Worm (Caenorhabditis elegans) whole organism, L3 larva: ENCODE data around the gene sre-27.

Experiments used
- R02D3.7 ChIP-seq: fragments of 150-350 bp; optimal IDR thresholded peaks from 2 replicates; lab custom pipeline; 2014; ENCODE audit warnings: missing biosample characterization, missing genetic modification characterization
- ZK546.5 ChIP-seq: sonication (generic microtip); optimal IDR thresholded peaks from 2 replicates; lab custom pipeline; 2017; ENCODE audit warnings: missing biosample characterization, missing genetic modification characterization
- ama-1 ChIP-seq: fragments of 150-350 bp; optimal IDR thresholded peaks from 2 replicates; lab custom pipeline; 2018
- ceh-16 ChIP-seq: sonication (generic microtip); optimal IDR thresholded peaks from 2 replicates; lab custom pipeline; 2017; ENCODE audit warnings: missing biosample characterization, missing genetic modification characterization
- ceh-82 ChIP-seq: fragments of 150-350 bp; optimal IDR thresholded peaks from 2 replicates; lab custom pipeline; 2014; ENCODE audit warnings: missing biosample characterization, missing genetic modification characterization
- ceh-9 ChIP-seq: sonication (generic microtip); optimal IDR thresholded peaks from 2 replicates; lab custom pipeline; 2018; ENCODE audit warnings: missing biosample characterization, missing genetic modification characterization
- daf-12 ChIP-seq: fragments of 150-350 bp; optimal IDR thresholded peaks from 2 replicates; lab custom pipeline; 2014; ENCODE audit warnings: missing biosample characterization, missing genetic modification reagents, missing genetic modification characterization
- egl-27 ChIP-seq: sonication (generic microtip); optimal IDR thresholded peaks from 4 replicates; lab custom pipeline; 2017; ENCODE audit warnings: missing biosample characterization, missing genetic modification reagents, missing genetic modification characterization
- egl-5 ChIP-seq: fragments of 150-350 bp; optimal IDR thresholded peaks from 2 replicates; lab custom pipeline; 2017; ENCODE audit warnings: missing biosample characterization, missing genetic modification reagents, missing genetic modification characterization, inconsistent platforms
- elt-1 ChIP-seq: fragments of 150-350 bp; optimal IDR thresholded peaks from 2 replicates; lab custom pipeline; 2014; ENCODE audit warnings: missing biosample characterization, missing genetic modification characterization
- elt-3 ChIP-seq, 3 experiments: fragments of 150-350 bp in 1 of 3; sonication (generic microtip) in 2 of 3; optimal IDR thresholded peaks; 2 replicates in 2 of 3; 4 replicates in 1 of 3; lab custom pipeline; 2014 to 2017; ENCODE audit warnings: missing biosample characterization in 3 of 3, missing genetic modification characterization in 3 of 3
- eor-1 ChIP-seq, 2 experiments: fragments of 150-350 bp; optimal IDR thresholded peaks; 2 replicates each; lab custom pipeline; 2014 to 2018; ENCODE audit warnings: missing biosample characterization in 2 of 2, missing genetic modification characterization in 2 of 2
- fkh-10 ChIP-seq: sonication (generic microtip); optimal IDR thresholded peaks from 2 replicates; lab custom pipeline; 2017; ENCODE audit warnings: missing biosample characterization, missing genetic modification reagents, missing genetic modification characterization
- fkh-2 ChIP-seq: fragments of 150-350 bp; optimal IDR thresholded peaks from 2 replicates; lab custom pipeline; 2014; ENCODE audit warnings: missing biosample characterization, missing genetic modification reagents, missing genetic modification characterization
- fos-1 ChIP-seq: fragments of 150-350 bp; optimal IDR thresholded peaks from 2 replicates; lab custom pipeline; 2014; ENCODE audit warnings: missing biosample characterization, missing genetic modification characterization
- hmg-11 ChIP-seq: sonication (generic microtip); optimal IDR thresholded peaks from 2 replicates; lab custom pipeline; 2016; ENCODE audit warnings: missing genetic modification characterization, missing compliant biosample characterization
- jun-1 ChIP-seq: fragments of 150-350 bp; optimal IDR thresholded peaks from 2 replicates; lab custom pipeline; 2014; ENCODE audit warnings: missing biosample characterization, missing genetic modification reagents, missing genetic modification characterization
- lin-15B ChIP-seq: fragments of 150-350 bp; optimal IDR thresholded peaks from 2 replicates; lab custom pipeline; 2014; ENCODE audit warnings: missing biosample characterization, missing genetic modification characterization
- lin-39 ChIP-seq: fragments of 150-350 bp; optimal IDR thresholded peaks from 2 replicates; lab custom pipeline; 2018; ENCODE audit warnings: missing biosample characterization, missing genetic modification reagents, missing genetic modification characterization
- lsy-12 ChIP-seq: sonication (generic microtip); optimal IDR thresholded peaks from 2 replicates; lab custom pipeline; 2016; ENCODE audit warnings: mild to moderate bottlenecking, missing genetic modification characterization, missing compliant biosample characterization
- mml-1 ChIP-seq: fragments of 150-350 bp; sonication (generic microtip); optimal IDR thresholded peaks from 3 replicates; lab custom pipeline; 2014; ENCODE audit warnings: missing biosample characterization, missing genetic modification characterization
- nhr-12 ChIP-seq: fragments of 150-350 bp; optimal IDR thresholded peaks from 2 replicates; lab custom pipeline; 2014; ENCODE audit warnings: missing biosample characterization, missing genetic modification characterization
- nhr-23 ChIP-seq: fragments of 150-350 bp; optimal IDR thresholded peaks from 2 replicates; lab custom pipeline; 2014; ENCODE audit warnings: missing biosample characterization, missing genetic modification reagents, missing genetic modification characterization
- nhr-237 ChIP-seq: fragments of 150-350 bp; optimal IDR thresholded peaks from 2 replicates; lab custom pipeline; 2014; ENCODE audit warnings: missing biosample characterization, missing genetic modification characterization
- nhr-25 ChIP-seq: sonication (generic microtip); optimal IDR thresholded peaks from 2 replicates; lab custom pipeline; 2017; ENCODE audit warnings: missing biosample characterization, missing genetic modification characterization
- nhr-28 ChIP-seq: fragments of 150-350 bp; optimal IDR thresholded peaks from 2 replicates; lab custom pipeline; 2014; ENCODE audit warnings: missing biosample characterization, missing genetic modification characterization
- nhr-43 ChIP-seq: sonication (generic microtip); optimal IDR thresholded peaks from 2 replicates; lab custom pipeline; 2016; ENCODE audit warnings: mild to moderate bottlenecking, missing genetic modification characterization, missing compliant biosample characterization; ENCODE audit not compliant: poor library complexity, severe bottlenecking
- nhr-67 ChIP-seq: fragments of 150-350 bp; optimal IDR thresholded peaks from 2 replicates; lab custom pipeline; 2014; ENCODE audit warnings: missing biosample characterization, missing genetic modification characterization
- pha-4 ChIP-seq: fragments of 150-350 bp; optimal IDR thresholded peaks from 2 replicates; lab custom pipeline; 2014; ENCODE audit warnings: missing biosample characterization, missing genetic modification reagents, missing genetic modification characterization
- pqm-1 ChIP-seq: fragments of 150-350 bp; optimal IDR thresholded peaks from 2 replicates; lab custom pipeline; 2017; ENCODE audit warnings: missing biosample characterization, missing genetic modification characterization, inconsistent platforms
- skn-1 ChIP-seq: fragments of 150-350 bp; optimal IDR thresholded peaks from 2 replicates; lab custom pipeline; 2014; ENCODE audit warnings: missing biosample characterization, missing genetic modification characterization
- snpc-4 ChIP-seq: fragments of 150-350 bp; optimal IDR thresholded peaks from 2 replicates; lab custom pipeline; 2014; ENCODE audit warnings: missing biosample characterization, missing genetic modification characterization
- tbx-2 ChIP-seq: sonication (generic microtip); optimal IDR thresholded peaks from 2 replicates; lab custom pipeline; 2016; ENCODE audit warnings: mild to moderate bottlenecking, missing genetic modification characterization, missing compliant biosample characterization
- unc-39 ChIP-seq: sonication (generic microtip); optimal IDR thresholded peaks from 4 replicates; lab custom pipeline; 2017; ENCODE audit warnings: missing biosample characterization, missing genetic modification characterization
- unc-62 ChIP-seq: fragments of 150-350 bp; sonication (generic microtip); optimal IDR thresholded peaks from 4 replicates; lab custom pipeline; 2014; ENCODE audit warnings: missing biosample characterization, missing genetic modification reagents, missing genetic modification characterization
- zag-1 ChIP-seq: fragments of 150-350 bp; optimal IDR thresholded peaks from 2 replicates; lab custom pipeline; 2014; ENCODE audit warnings: missing biosample characterization, missing genetic modification characterization
- ztf-4 ChIP-seq: fragments of 150-350 bp; optimal IDR thresholded peaks from 2 replicates; lab custom pipeline; 2014; ENCODE audit warnings: missing biosample characterization, missing genetic modification characterization

sre-27 gene

DNA sequence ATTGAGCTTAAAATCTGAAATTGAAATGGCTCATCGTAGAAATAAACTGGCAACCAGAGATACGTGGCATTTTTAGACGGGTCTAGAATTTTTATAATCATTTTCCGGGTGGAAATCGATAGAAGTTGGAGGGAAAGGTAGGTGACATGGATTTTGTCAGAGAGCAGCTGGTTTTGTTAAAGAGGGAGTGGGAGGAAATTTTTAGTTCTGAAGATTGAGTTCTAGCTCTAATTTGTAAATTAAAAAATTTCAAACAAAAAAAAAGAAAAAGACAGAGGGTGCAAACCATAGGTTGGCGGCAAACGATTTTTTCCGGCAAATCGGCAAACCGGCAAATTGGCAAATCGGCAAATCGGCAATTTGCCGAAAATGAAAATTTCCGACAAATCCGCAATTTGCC, 39.2 kb upstream of the sre-27 start, which contains the start of gene sre-32:
Gene sre-32 (minus strand): TSS at position 101 of the 400 bp plus-strand sequence.
- TF ChIP-seq nhr-12 (tag; lab: Kevin White, UChicago) (no peak), ztf-4 (tag; lab: Kevin White, UChicago) (no peak), ceh-9 (tag; lab: Kevin White, UChicago) (no peak), ceh-16 (no peak), lin-15B (tag; lab: Kevin White, UChicago) (no peak), egl-27 (tag; lab: Kevin White, UChicago) (no peak), nhr-23 (tag; lab: Kevin White, UChicago) (no peak), nhr-67 (tag; lab: Kevin White, UChicago) (no peak), snpc-4 (no peak), unc-62 (GFP tag; lab: Kevin White, UChicago) (no peak), unc-39 (tag; lab: Kevin White, UChicago) (no peak), daf-12 (tag; lab: Kevin White, UChicago) (no peak), pqm-1 (tag; lab: Kevin White, UChicago) (no peak), skn-1 (tag; lab: Kevin White, UChicago) (no peak), egl-5 (tag; lab: Kevin White, UChicago) (no peak), nhr-237 (tag; lab: Kevin White, UChicago) (no peak), eor-1 (tag; optimal IDR thresholded peaks at IDR 0.05; lab: Kevin White, UChicago) (no peak), ceh-82 (tag; lab: Kevin White, UChicago) (no peak), jun-1 (tag; lab: Kevin White, UChicago) (no peak)

DNA sequence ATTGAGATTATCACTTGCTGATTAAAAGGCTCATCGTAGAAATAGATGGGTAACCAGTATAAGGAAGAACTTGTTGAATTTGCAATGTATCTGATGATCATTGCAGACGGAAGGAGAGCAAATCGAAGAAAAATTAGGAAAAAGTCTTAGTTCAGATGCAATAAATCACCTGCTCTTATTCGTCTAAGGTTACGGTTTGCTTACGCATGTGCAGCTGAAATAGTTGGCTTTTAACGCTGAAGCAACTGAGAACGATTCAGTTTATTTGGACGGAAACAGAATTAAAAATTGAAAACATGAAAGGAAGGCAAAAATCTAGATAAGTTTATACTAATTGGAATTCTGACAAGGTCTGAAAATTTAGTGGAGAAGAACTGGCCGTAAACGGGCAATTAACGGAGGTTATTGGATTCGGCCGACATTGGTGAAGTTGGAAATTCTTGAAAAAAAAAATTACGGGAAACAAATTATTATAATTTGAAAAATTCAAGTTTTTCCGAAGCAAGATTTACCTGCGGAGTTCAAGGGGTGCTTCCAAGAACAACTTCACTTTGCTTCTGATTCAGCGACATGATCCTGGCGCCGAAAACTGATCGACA, 35.4 kb upstream of the sre-27 start, which contains the start of the genes sre-35 and sre-33:
Gene sre-35 (minus strand): TSS at position 101 of the 599 bp plus-strand sequence.
Gene sre-33 (plus strand): TSS at position 549 of the 599 bp plus-strand sequence.
- no peak for TF ChIP-seq nhr-237 (tag; lab: Kevin White, UChicago)
- no peak for TF ChIP-seq ceh-9 (tag; lab: Kevin White, UChicago)
- TF ChIP-seq nhr-43 (tag; lab: Kevin White, UChicago), result no peak
- TF ChIP-seq lin-15B (tag; lab: Kevin White, UChicago), result no peak
- TF ChIP-seq nhr-67 (tag; lab: Kevin White, UChicago), result no peak
- TF ChIP-seq egl-27 (tag; lab: Kevin White, UChicago), result no peak
- no peak for TF ChIP-seq hmg-11 (tag; lab: Kevin White, UChicago)
- TF ChIP-seq ztf-4 (tag; lab: Kevin White, UChicago), result no peak
- no peak for TF ChIP-seq eor-1 (tag; optimal IDR thresholded peaks at IDR 0.05; lab: Kevin White, UChicago)
- no peak for TF ChIP-seq lin-39
- no peak for TF ChIP-seq elt-3 (tag; optimal IDR thresholded peaks at IDR 0.05; lab: Kevin White, UChicago)
- TF ChIP-seq lsy-12 (tag; lab: Kevin White, UChicago), result no peak
- no peak for TF ChIP-seq zag-1
- TF ChIP-seq unc-39 (tag; lab: Kevin White, UChicago), result no peak
- TF ChIP-seq nhr-23 (tag; lab: Kevin White, UChicago), result no peak

- no peak for TF ChIP-seq fkh-2 (tag; lab: Kevin White, UChicago)
- no peak for TF ChIP-seq mml-1 (tag; lab: Kevin White, UChicago)
- TF ChIP-seq tbx-2 (tag; lab: Kevin White, UChicago), result no peak
- TF ChIP-seq R02D3.7 (tag; lab: Kevin White, UChicago), result no peak
- TF ChIP-seq eor-1 (tag; optimal IDR thresholded peaks at IDR 0.05; lab: Kevin White, UChicago), result no peak
- no peak for TF ChIP-seq lin-15B (tag; lab: Kevin White, UChicago)
- no peak for TF ChIP-seq fkh-10
- TF ChIP-seq ZK546.5, result no peak
- TF ChIP-seq unc-62 (GFP tag; lab: Kevin White, UChicago), result no peak
- no peak for TF ChIP-seq pha-4 (tag; lab: Kevin White, UChicago)
- TF ChIP-seq egl-27 (tag; lab: Kevin White, UChicago), result no peak
Measured at ce11 chrII:12449849-12450248, 32.4 kb upstream of the sre-27 start, which contains the start of gene sre-34. sre-34 (plus strand) TSS chrII:12450149.

DNA sequence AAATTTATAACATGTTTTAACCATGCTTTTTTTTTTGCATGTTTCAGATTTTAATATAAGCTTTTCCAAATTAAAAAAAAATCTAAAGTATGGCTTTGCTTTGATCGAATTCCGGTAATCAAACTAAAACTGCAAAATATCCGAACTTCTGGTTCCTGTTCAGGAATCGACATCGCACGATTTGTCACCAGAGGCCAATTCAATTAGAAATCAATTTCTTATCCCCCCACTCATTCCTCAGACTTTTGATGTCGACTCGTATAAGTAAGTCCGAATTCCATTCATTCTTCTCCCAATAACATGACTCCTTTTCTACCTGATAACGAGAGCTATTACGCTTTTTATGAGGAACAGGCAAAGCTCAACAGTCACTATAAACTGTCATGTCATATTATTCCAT, 30.8 kb upstream of the sre-27 start, which contains the start of gene srh-27:
Gene srh-27 (plus strand): TSS at position 301 of the 400 bp plus-strand sequence.
- TF ChIP-seq ceh-82 (tag; lab: Kevin White, UChicago), result no peak
- TF ChIP-seq lin-39, result no peak
- no peak for TF ChIP-seq ceh-9 (tag; lab: Kevin White, UChicago)
- no peak for TF ChIP-seq zag-1
- TF ChIP-seq lsy-12 (tag; lab: Kevin White, UChicago), result no peak
- no peak for TF ChIP-seq elt-1
- TF ChIP-seq nhr-12 (tag; lab: Kevin White, UChicago), result no peak
- TF ChIP-seq nhr-25, result no peak
- no peak for TF ChIP-seq nhr-23 (tag; lab: Kevin White, UChicago)
- no peak for TF ChIP-seq R02D3.7 (tag; lab: Kevin White, UChicago)
- no peak for TF ChIP-seq nhr-237 (tag; lab: Kevin White, UChicago)
- no peak for TF ChIP-seq fos-1 (tag; lab: Kevin White, UChicago)
- no peak for TF ChIP-seq ztf-4 (tag; lab: Kevin White, UChicago)
- TF ChIP-seq nhr-28 (tag; lab: Kevin White, UChicago), result no peak
- TF ChIP-seq daf-12 (tag; lab: Kevin White, UChicago), result no peak
- no peak for TF ChIP-seq ama-1 (lab: Kevin White, UChicago)
